Fruit fly (Drosophila melanogaster) whole organism, embryonic: ENCODE measurements around the gene CG15553.

ENCODE experiments used
- Atf-2 ChIP-seq: fragments of 200-800 bp; sonication (Bioruptor generic); optimal IDR thresholded peaks from 2 replicates; lab custom pipeline; 2016; ENCODE audit warnings: missing biosample characterization, missing genetic modification characterization
- BEAF-32 ChIP-seq: fragments of 200-800 bp; sonication (Bioruptor generic); optimal IDR thresholded peaks from 3 replicates; lab custom pipeline; 2017; ENCODE audit warnings: missing biosample characterization, missing genetic modification characterization, mild to moderate bottlenecking, moderate library complexity, missing genetic modification reagents
- Bgb ChIP-seq: fragments of 200-800 bp; sonication (Bioruptor generic); IDR thresholded peaks from 2 replicates; pipeline ENCODE4 v1.3.6; 2022; ENCODE audit warnings: missing biosample characterization, missing genetic modification characterization; ENCODE audit not compliant: partially characterized antibody
- CG10274 ChIP-seq: fragments of 200-800 bp; sonication (Bioruptor generic); optimal IDR thresholded peaks from 3 replicates; lab custom pipeline; 2017; ENCODE audit warnings: missing biosample characterization, mild to moderate bottlenecking, missing genetic modification characterization
- CG10979 ChIP-seq: fragments of 200-800 bp; sonication (Bioruptor generic); optimal IDR thresholded peaks from 2 replicates; lab custom pipeline; 2018; ENCODE audit warnings: missing biosample characterization, mild to moderate bottlenecking, missing genetic modification characterization, moderate library complexity
- CG12744 ChIP-seq: fragments of 200-800 bp; sonication (Bioruptor generic); optimal IDR thresholded peaks from 2 replicates; lab custom pipeline; 2016; ENCODE audit warnings: missing biosample characterization, missing genetic modification characterization
- CG1792 ChIP-seq: fragments of 200-800 bp; sonication (Bioruptor generic); optimal IDR thresholded peaks from 2 replicates; lab custom pipeline; 2016; ENCODE audit warnings: missing biosample characterization, missing genetic modification characterization
- CG18764 ChIP-seq: fragments of 200-800 bp; sonication (Bioruptor generic); optimal IDR thresholded peaks from 3 replicates; lab custom pipeline; 2016; ENCODE audit warnings: missing biosample characterization, missing genetic modification characterization
- CG3163 ChIP-seq: fragments of 200-800 bp; sonication (Bioruptor generic); optimal IDR thresholded peaks from 3 replicates; lab custom pipeline; 2016; ENCODE audit warnings: missing biosample characterization, missing genetic modification characterization
- CG33213 ChIP-seq: fragments of 200-800 bp; sonication (Bioruptor generic); optimal IDR thresholded peaks from 3 replicates; lab custom pipeline; 2016; ENCODE audit warnings: missing biosample characterization, missing genetic modification characterization
- CG3407 ChIP-seq: fragments of 200-800 bp; sonication (Bioruptor generic); optimal IDR thresholded peaks from 2 replicates; lab custom pipeline; 2018; ENCODE audit warnings: missing biosample characterization, mild to moderate bottlenecking, missing genetic modification characterization
- CG3847 ChIP-seq: fragments of 200-800 bp; sonication (Bioruptor generic); IDR thresholded peaks from 2 replicates; pipeline ENCODE4 v1.3.6; 2022; ENCODE audit warnings: missing biosample characterization, missing genetic modification characterization
- CG4617 ChIP-seq: fragments of 200-800 bp; sonication (Bioruptor generic); optimal IDR thresholded peaks from 3 replicates; lab custom pipeline; 2016; ENCODE audit warnings: missing biosample characterization, missing genetic modification characterization, borderline replicate concordance
- CG6791 ChIP-seq: fragments of 200-800 bp; sonication (Bioruptor generic); IDR thresholded peaks from 3 replicates; pipeline ENCODE4 v1.3.6; 2022; ENCODE audit warnings: missing biosample characterization, missing genetic modification characterization; ENCODE audit not compliant: partially characterized antibody
- CG7928 ChIP-seq: fragments of 200-800 bp; sonication (Bioruptor generic); optimal IDR thresholded peaks from 2 replicates; lab custom pipeline; 2017; ENCODE audit warnings: missing biosample characterization, mild to moderate bottlenecking, missing genetic modification characterization
- CG8944 ChIP-seq: fragments of 200-800 bp; sonication (Bioruptor generic); optimal IDR thresholded peaks from 3 replicates; lab custom pipeline; 2016; ENCODE audit warnings: missing biosample characterization, missing genetic modification characterization
- CG9215 ChIP-seq: fragments of 200-800 bp; sonication (Bioruptor generic); IDR thresholded peaks from 2 replicates; pipeline ENCODE4 v1.3.6; 2022; ENCODE audit warnings: missing biosample characterization, missing genetic modification characterization
- CG9609 ChIP-seq: fragments of 200-800 bp; sonication (Bioruptor generic); optimal IDR thresholded peaks from 3 replicates; lab custom pipeline; 2016; ENCODE audit warnings: missing biosample characterization, missing genetic modification characterization
- CG9797 ChIP-seq: fragments of 200-800 bp; sonication (Bioruptor generic); optimal IDR thresholded peaks from 3 replicates; lab custom pipeline; 2018; ENCODE audit warnings: missing biosample characterization, mild to moderate bottlenecking, missing genetic modification characterization
- Chrac-16 ChIP-seq: fragments of 200-800 bp; sonication (Bioruptor generic); optimal IDR thresholded peaks from 3 replicates; lab custom pipeline; 2016; ENCODE audit warnings: missing biosample characterization, missing genetic modification characterization
- CoRest ChIP-seq: fragments of 200-800 bp; sonication (Bioruptor generic); optimal IDR thresholded peaks from 3 replicates; lab custom pipeline; 2018; ENCODE audit warnings: missing biosample characterization, mild to moderate bottlenecking, missing genetic modification characterization, moderate library complexity
- Fer1 ChIP-seq: fragments of 200-800 bp; sonication (Bioruptor generic); optimal IDR thresholded peaks from 2 replicates; lab custom pipeline; 2017; ENCODE audit warnings: missing biosample characterization, mild to moderate bottlenecking, missing genetic modification characterization
- HmgD ChIP-seq: fragments of 200-800 bp; sonication (Bioruptor generic); optimal IDR thresholded peaks from 3 replicates; lab custom pipeline; 2016; ENCODE audit warnings: missing biosample characterization, missing genetic modification characterization
- HmgZ ChIP-seq: fragments of 200-800 bp; sonication (Bioruptor generic); optimal IDR thresholded peaks from 2 replicates; lab custom pipeline; 2018; ENCODE audit warnings: missing biosample characterization, mild to moderate bottlenecking, missing genetic modification characterization
- Hr51 ChIP-seq, 2 experiments: fragments of 200-800 bp; sonication (Bioruptor generic); optimal IDR thresholded peaks; 2 replicates in 1 of 2; 3 replicates in 1 of 2; lab custom pipeline; 2016 to 2018; ENCODE audit warnings: missing biosample characterization in 2 of 2, missing genetic modification characterization in 2 of 2, mild to moderate bottlenecking in 1 of 2, moderate library complexity in 1 of 2
- MBD-R2 ChIP-seq: fragments of 200-800 bp; sonication (Bioruptor generic); IDR thresholded peaks from 2 replicates; pipeline ENCODE4 v1.3.6; 2022; ENCODE audit warnings: missing biosample characterization, missing genetic modification characterization
- Opbp ChIP-seq: fragments of 200-800 bp; sonication (Bioruptor generic); IDR thresholded peaks from 3 replicates; pipeline ENCODE4 v1.3.6; 2022; ENCODE audit warnings: missing biosample characterization, missing genetic modification characterization; ENCODE audit not compliant: partially characterized antibody
- Scr ChIP-seq: fragments of 200-800 bp; sonication (Bioruptor generic); IDR thresholded peaks from 2 replicates; pipeline ENCODE4 v1.3.6; 2022; ENCODE audit warnings: missing biosample characterization, missing genetic modification characterization; ENCODE audit not compliant: partially characterized antibody
- Sry-δ ChIP-seq: fragments of 200-800 bp; sonication (Bioruptor generic); optimal IDR thresholded peaks from 2 replicates; lab custom pipeline; 2016; ENCODE audit warnings: missing biosample characterization, missing genetic modification characterization
- amos ChIP-seq: fragments of 200-800 bp; sonication (Bioruptor generic); IDR thresholded peaks from 2 replicates; pipeline ENCODE4 v1.3.6; 2022; ENCODE audit warnings: missing biosample characterization, missing genetic modification characterization; ENCODE audit not compliant: partially characterized antibody
- ato ChIP-seq: fragments of 200-800 bp; sonication (Bioruptor generic); IDR thresholded peaks from 2 replicates; pipeline ENCODE4 v1.3.6; 2022; ENCODE audit warnings: missing biosample characterization, missing genetic modification characterization; ENCODE audit not compliant: partially characterized antibody
- bigmax ChIP-seq: fragments of 200-800 bp; sonication (Bioruptor generic); optimal IDR thresholded peaks from 2 replicates; lab custom pipeline; 2018; ENCODE audit warnings: missing biosample characterization, mild to moderate bottlenecking, missing genetic modification characterization
- fd64A ChIP-seq: fragments of 200-800 bp; sonication (Bioruptor generic); optimal IDR thresholded peaks from 3 replicates; lab custom pipeline; 2018; ENCODE audit warnings: missing biosample characterization, mild to moderate bottlenecking, missing genetic modification characterization
- gem ChIP-seq: fragments of 200-800 bp; sonication (Bioruptor generic); optimal IDR thresholded peaks from 2 replicates; lab custom pipeline; 2019; ENCODE audit warnings: missing biosample characterization, mild to moderate bottlenecking, missing genetic modification characterization, moderate library complexity
- gfzf ChIP-seq: fragments of 200-800 bp; sonication (Bioruptor generic); optimal IDR thresholded peaks from 2 replicates; lab custom pipeline; 2016; ENCODE audit warnings: missing biosample characterization, mild to moderate bottlenecking, missing genetic modification characterization, moderate library complexity
- maf-S ChIP-seq: fragments of 200-800 bp; sonication (Bioruptor generic); optimal IDR thresholded peaks from 2 replicates; lab custom pipeline; 2016; ENCODE audit warnings: missing biosample characterization, missing genetic modification characterization
- mld ChIP-seq: fragments of 200-800 bp; sonication (Bioruptor generic); IDR thresholded peaks from 3 replicates; pipeline ENCODE4 v1.3.6; 2022; ENCODE audit warnings: missing biosample characterization, missing genetic modification characterization; ENCODE audit not compliant: partially characterized antibody
- org-1 ChIP-seq: fragments of 200-800 bp; sonication (Bioruptor generic); optimal IDR thresholded peaks from 2 replicates; lab custom pipeline; 2017; ENCODE audit warnings: missing biosample characterization, missing genetic modification characterization
- phol ChIP-seq: fragments of 200-800 bp; sonication (Bioruptor generic); optimal IDR thresholded peaks from 3 replicates; lab custom pipeline; 2018; ENCODE audit warnings: missing biosample characterization, mild to moderate bottlenecking, missing genetic modification characterization, moderate library complexity
- pros ChIP-seq: fragments of 200-800 bp; sonication (Bioruptor generic); optimal IDR thresholded peaks from 3 replicates; lab custom pipeline; 2019; ENCODE audit warnings: missing biosample characterization, mild to moderate bottlenecking, missing genetic modification characterization, moderate library complexity
- pzg ChIP-seq: fragments of 200-800 bp; sonication (Bioruptor generic); optimal IDR thresholded peaks from 3 replicates; lab custom pipeline; 2018; ENCODE audit warnings: missing biosample characterization, mild to moderate bottlenecking, missing genetic modification characterization, moderate library complexity
- run ChIP-seq: fragments of 200-800 bp; sonication (Bioruptor generic); optimal IDR thresholded peaks from 3 replicates; lab custom pipeline; 2018; ENCODE audit warnings: missing biosample characterization, mild to moderate bottlenecking, missing genetic modification characterization
- sens ChIP-seq: fragments of 200-800 bp; sonication (Bioruptor generic); peaks from one replicate; lab custom pipeline; 2016; ENCODE audit warnings: missing biosample characterization, missing genetic modification characterization
- shn ChIP-seq: fragments of 200-800 bp; sonication (Bioruptor generic); optimal IDR thresholded peaks from 3 replicates; lab custom pipeline; 2016; ENCODE audit warnings: missing biosample characterization, missing genetic modification characterization
- sima ChIP-seq: fragments of 200-800 bp; sonication (Bioruptor generic); optimal IDR thresholded peaks from 2 replicates; lab custom pipeline; 2016; ENCODE audit warnings: missing biosample characterization, missing genetic modification characterization
- trem ChIP-seq: fragments of 200-800 bp; optimal IDR thresholded peaks from 3 replicates; lab custom pipeline; 2019; ENCODE audit warnings: missing biosample characterization, mild to moderate bottlenecking, missing genetic modification characterization, moderate library complexity
- usp ChIP-seq: fragments of >200 bp; optimal IDR thresholded peaks from 2 replicates; lab custom pipeline; 2017; ENCODE audit warnings: missing biosample characterization, missing genetic modification characterization
- zen ChIP-seq: fragments of 200-800 bp; sonication (Bioruptor generic); optimal IDR thresholded peaks from 3 replicates; lab custom pipeline; 2018; ENCODE audit warnings: missing biosample characterization, mild to moderate bottlenecking, missing genetic modification characterization, moderate library complexity
- zfh1 ChIP-seq: fragments of 200-800 bp; sonication (Bioruptor generic); IDR thresholded peaks from 3 replicates; pipeline ENCODE4 v1.3.6; 2022; ENCODE audit warnings: missing biosample characterization, missing genetic modification characterization

CG15553 gene

DNA sequence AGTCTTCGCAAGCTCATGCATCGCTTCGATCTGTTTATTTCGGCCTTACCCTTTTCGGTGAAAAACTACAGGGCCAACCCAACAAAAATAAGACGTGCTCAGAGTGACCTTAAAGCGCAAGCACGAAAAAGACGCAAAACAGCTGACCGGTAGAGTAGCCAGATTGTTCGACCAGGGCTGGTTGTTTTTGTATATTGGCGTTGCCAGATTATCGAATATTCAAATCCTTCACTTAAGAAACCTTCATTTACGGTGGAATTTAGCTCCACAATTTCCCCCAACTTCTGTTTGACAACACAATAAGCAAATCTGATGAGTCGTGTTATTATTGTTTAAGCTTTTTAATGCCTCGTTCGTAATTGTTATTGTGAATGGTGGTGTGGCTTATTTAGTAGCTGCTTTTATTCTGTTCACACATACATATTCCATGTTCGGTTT, 47.2 kb downstream of the CG15553 start, which contains the start of gene Chchd3 (continued):
- TF ChIP-seq CG33213 (GFP tag; lab: Kevin White, UChicago) = peak; percentile 55
- TF ChIP-seq fd64A (GFP tag; lab: Kevin White, UChicago) = no peak
- peak; percentile 92 for TF ChIP-seq MBD-R2
- TF ChIP-seq pros (GFP tag; lab: Kevin White, UChicago) = peak; percentile 22
- peak; percentile 33 for TF ChIP-seq HmgD (GFP tag; lab: Kevin White, UChicago)
- peak; percentile 68 for TF ChIP-seq CG3847
- no peak for TF ChIP-seq Chrac-16 (GFP tag; lab: Kevin White, UChicago)
- no peak for TF ChIP-seq CG1792
- TF ChIP-seq CG10274 = no peak
- TF ChIP-seq Bgb (GFP tag; lab: Robert Waterston, UW) = peak; percentile 23; the same call in 1 of the 2 replicates
- 0 out of 2 replicates have a peak, but pooled peaks have one; percentile 32 for TF ChIP-seq ato (GFP tag; lab: Robert Waterston, UW)
- peak; percentile 10 for TF ChIP-seq CG9609 (GFP tag; lab: Kevin White, UChicago)
- TF ChIP-seq Hr51 (GFP tag; optimal IDR thresholded peaks at IDR 0.05; lab: Kevin White, UChicago) = peak in 1 of 2 experiments; percentile 35
- no peak for TF ChIP-seq sima (GFP tag; lab: Kevin White, UChicago)
- peak; percentile 8 for TF ChIP-seq CG3163 (GFP tag; lab: Kevin White, UChicago)
- TF ChIP-seq trem (tag; lab: Kevin White, UChicago) = peak; percentile 40
- TF ChIP-seq Sry-δ (GFP tag; lab: Kevin White, UChicago) = peak; percentile 67
- TF ChIP-seq sens = peak; percentile 86
- peak; percentile 6 for TF ChIP-seq bigmax (GFP tag; lab: Kevin White, UChicago)
- TF ChIP-seq usp (GFP tag; lab: Kevin White, UChicago) = no peak
- TF ChIP-seq zfh1 (GFP tag; lab: Robert Waterston, UW) = 0 out of 3 replicates have a peak, but pooled peaks have one; percentile 21
- no peak for TF ChIP-seq run (tag; lab: Kevin White, UChicago)
- TF ChIP-seq gem (tag; lab: Kevin White, UChicago) = no peak
- TF ChIP-seq maf-S (GFP tag; lab: Kevin White, UChicago) = peak; percentile 29
- 0 out of 2 replicates have a peak, but pooled peaks have one; percentile 31 for TF ChIP-seq Scr (GFP tag; lab: Robert Waterston, UW)
- peak; percentile 58 for TF ChIP-seq phol (tag; lab: Kevin White, UChicago)
- TF ChIP-seq Atf-2 (GFP tag; lab: Kevin White, UChicago) = no peak
- peak; percentile 37 for TF ChIP-seq CG8944 (GFP tag; lab: Kevin White, UChicago)
- no peak for TF ChIP-seq org-1 (GFP tag; lab: Kevin White, UChicago)
- TF ChIP-seq HmgZ (tag; lab: Kevin White, UChicago) = peak; percentile 38
- peak; percentile 44; the same call in 2 of the 3 replicates for TF ChIP-seq CG6791 (GFP tag; lab: Robert Waterston, UW)
- TF ChIP-seq CG10979 (tag; lab: Kevin White, UChicago) = peak; percentile 6
- no peak for TF ChIP-seq CG3407 (GFP tag; lab: Kevin White, UChicago)
- TF ChIP-seq CoRest (tag; lab: Kevin White, UChicago) = peak; percentile 41
- TF ChIP-seq CG18764 (GFP tag; lab: Kevin White, UChicago) = no peak
- TF ChIP-seq mld (GFP tag; lab: Robert Waterston, UW) = 0 out of 3 replicates have a peak, but pooled peaks have one; percentile 17
- no peak for TF ChIP-seq CG12744 (GFP tag; lab: Kevin White, UChicago)
- TF ChIP-seq CG9797 (GFP tag; lab: Kevin White, UChicago) = peak; percentile 89
- TF ChIP-seq CG4617 (GFP tag; lab: Kevin White, UChicago) = peak; percentile 66
- TF ChIP-seq CG9215 (GFP tag; lab: Robert Waterston, UW) = no peak
- TF ChIP-seq Fer1 (GFP tag; lab: Kevin White, UChicago) = no peak
- TF ChIP-seq gfzf (GFP tag; lab: Kevin White, UChicago) = peak; percentile 92
- TF ChIP-seq pzg (GFP tag; lab: Kevin White, UChicago) = peak; percentile 94
- TF ChIP-seq CG7928 (GFP tag; lab: Kevin White, UChicago) = peak; percentile 93
- TF ChIP-seq BEAF-32 (GFP tag; lab: Kevin White, UChicago) = peak; percentile 53
- TF ChIP-seq zen (tag; lab: Kevin White, UChicago) = peak; percentile 66
- TF ChIP-seq amos = peak; percentile 24; the same call in 1 of the 2 replicates
- peak; percentile 43; the same call in 2 of the 3 replicates for TF ChIP-seq Opbp (GFP tag; lab: Robert Waterston, UW)
- peak; percentile 3 for TF ChIP-seq shn (GFP tag; lab: Kevin White, UChicago)
